Fruit fly (Drosophila melanogaster) whole organism, embryonic: ENCODE data around the gene endos.

ENCODE experiments used
- BtbVII ChIP-seq: fragments of 200-800 bp; sonication (Bioruptor generic); optimal IDR thresholded peaks from 3 replicates; lab custom pipeline; 2017; ENCODE audit warnings: missing biosample characterization, mild to moderate bottlenecking, missing genetic modification characterization
- CG10147 ChIP-seq: fragments of 200-800 bp; sonication (Bioruptor generic); optimal IDR thresholded peaks from 2 replicates; lab custom pipeline; 2019; ENCODE audit warnings: missing biosample characterization, mild to moderate bottlenecking, missing genetic modification characterization, moderate library complexity
- CG1024 ChIP-seq: fragments of 200-800 bp; sonication (Bioruptor generic); IDR thresholded peaks from 2 replicates; pipeline ENCODE4 v1.3.6; 2022; ENCODE audit warnings: missing biosample characterization, missing genetic modification characterization
- CG10267 ChIP-seq: fragments of 200-800 bp; sonication (Bioruptor generic); optimal IDR thresholded peaks from 2 replicates; lab custom pipeline; 2018; ENCODE audit warnings: missing biosample characterization, mild to moderate bottlenecking, missing genetic modification characterization, moderate library complexity
- CG10959 ChIP-seq: fragments of 200-800 bp; sonication (Bioruptor generic); IDR thresholded peaks from 2 replicates; pipeline ENCODE4 v1.3.6; 2022; ENCODE audit warnings: missing biosample characterization, missing genetic modification characterization
- CG11504 ChIP-seq: fragments of 200-800 bp; sonication (Bioruptor generic); optimal IDR thresholded peaks from 3 replicates; lab custom pipeline; 2019; ENCODE audit warnings: missing biosample characterization, mild to moderate bottlenecking, missing genetic modification characterization, moderate library complexity
- CG11723 ChIP-seq: fragments of 200-800 bp; sonication (Bioruptor generic); optimal IDR thresholded peaks from 2 replicates; lab custom pipeline; 2017; ENCODE audit warnings: missing biosample characterization, mild to moderate bottlenecking, missing genetic modification characterization
- CG12769 ChIP-seq: fragments of 200-800 bp; sonication (Bioruptor generic); optimal IDR thresholded peaks from 2 replicates; lab custom pipeline; 2019; ENCODE audit warnings: missing biosample characterization, mild to moderate bottlenecking, missing genetic modification characterization, moderate library complexity
- CG1603 ChIP-seq: fragments of 200-800 bp; sonication (Bioruptor generic); optimal IDR thresholded peaks from 2 replicates; lab custom pipeline; 2019; ENCODE audit warnings: missing biosample characterization, mild to moderate bottlenecking, missing genetic modification characterization, moderate library complexity
- CG16779 ChIP-seq: fragments of 200-800 bp; sonication (Bioruptor generic); IDR thresholded peaks from 2 replicates; pipeline ENCODE4 v1.3.6; 2022; ENCODE audit warnings: missing biosample characterization, missing genetic modification characterization
- CG18476 ChIP-seq: fragments of 200-800 bp; sonication (Bioruptor generic); optimal IDR thresholded peaks from 2 replicates; lab custom pipeline; 2016; ENCODE audit warnings: missing biosample characterization, mild to moderate bottlenecking, missing genetic modification characterization
- CG18764 ChIP-seq: fragments of 200-800 bp; sonication (Bioruptor generic); optimal IDR thresholded peaks from 3 replicates; lab custom pipeline; 2016; ENCODE audit warnings: missing biosample characterization, missing genetic modification characterization
- CG2116 ChIP-seq: fragments of 200-800 bp; sonication (Bioruptor generic); optimal IDR thresholded peaks from 3 replicates; lab custom pipeline; 2018; ENCODE audit warnings: missing biosample characterization, mild to moderate bottlenecking, missing genetic modification characterization
- CG2129 ChIP-seq: fragments of 200-800 bp; sonication (Bioruptor generic); IDR thresholded peaks from 2 replicates; pipeline ENCODE4 v1.3.6; 2022; ENCODE audit warnings: missing biosample characterization, missing genetic modification characterization; ENCODE audit not compliant: partially characterized antibody
- CG31365 ChIP-seq: fragments of 200-800 bp; sonication (Bioruptor generic); optimal IDR thresholded peaks from 2 replicates; lab custom pipeline; 2018; ENCODE audit warnings: missing biosample characterization, mild to moderate bottlenecking, missing genetic modification characterization
- CG33213 ChIP-seq: fragments of 200-800 bp; sonication (Bioruptor generic); optimal IDR thresholded peaks from 3 replicates; lab custom pipeline; 2016; ENCODE audit warnings: missing biosample characterization, missing genetic modification characterization
- CG3995 ChIP-seq: fragments of 200-800 bp; sonication (Bioruptor generic); optimal IDR thresholded peaks from 3 replicates; lab custom pipeline; 2016; ENCODE audit warnings: missing biosample characterization, missing genetic modification characterization
- CG4730 ChIP-seq: fragments of 200-800 bp; sonication (Bioruptor generic); IDR thresholded peaks from 2 replicates; pipeline ENCODE4 v1.3.6; 2022; ENCODE audit warnings: missing biosample characterization, missing genetic modification characterization
- CG6175 ChIP-seq: fragments of 200-800 bp; sonication (Bioruptor generic); IDR thresholded peaks from 3 replicates; pipeline ENCODE4 v1.3.6; 2022; ENCODE audit warnings: missing biosample characterization, missing genetic modification characterization
- CG6854 ChIP-seq: fragments of 200-800 bp; sonication (Bioruptor generic); optimal IDR thresholded peaks from 3 replicates; lab custom pipeline; 2017; ENCODE audit warnings: missing biosample characterization, mild to moderate bottlenecking, missing genetic modification characterization
- CG7357 ChIP-seq: fragments of 200-800 bp; sonication (Bioruptor generic); IDR thresholded peaks from 3 replicates; pipeline ENCODE4 v1.3.6; 2022; ENCODE audit warnings: missing biosample characterization, missing genetic modification characterization
- CG7987 ChIP-seq: fragments of 200-800 bp; sonication (Bioruptor generic); optimal IDR thresholded peaks from 2 replicates; lab custom pipeline; 2018; ENCODE audit warnings: missing biosample characterization, mild to moderate bottlenecking, missing genetic modification characterization, moderate library complexity
- CG8359 ChIP-seq: fragments of 200-800 bp; sonication (Bioruptor generic); optimal IDR thresholded peaks from 2 replicates; lab custom pipeline; 2017; ENCODE audit warnings: missing biosample characterization, mild to moderate bottlenecking, missing genetic modification characterization, borderline replicate concordance
- CG9437 ChIP-seq: fragments of 200-800 bp; sonication (Bioruptor generic); optimal IDR thresholded peaks from 2 replicates; lab custom pipeline; 2018; ENCODE audit warnings: missing biosample characterization, mild to moderate bottlenecking, missing genetic modification characterization
- CG9932 ChIP-seq: fragments of 200-800 bp; sonication (Bioruptor generic); IDR thresholded peaks from 2 replicates; pipeline ENCODE4 v1.3.6; 2022; ENCODE audit warnings: missing biosample characterization, missing genetic modification characterization
- CoRest ChIP-seq: fragments of 200-800 bp; sonication (Bioruptor generic); optimal IDR thresholded peaks from 3 replicates; lab custom pipeline; 2018; ENCODE audit warnings: missing biosample characterization, mild to moderate bottlenecking, missing genetic modification characterization, moderate library complexity
- Doc3 ChIP-seq: fragments of 200-800 bp; sonication (Bioruptor generic); IDR thresholded peaks from 3 replicates; pipeline ENCODE4 v1.3.6; 2022; ENCODE audit warnings: missing biosample characterization, missing genetic modification characterization; ENCODE audit not compliant: partially characterized antibody
- Gug ChIP-seq: fragments of 200-800 bp; sonication (Bioruptor generic); IDR thresholded peaks from 4 replicates; pipeline ENCODE4 v1.3.6; 2022; ENCODE audit warnings: missing biosample characterization, missing genetic modification characterization
- Med ChIP-seq: fragments of 200-800 bp; sonication (Bioruptor generic); peaks from one replicate; lab custom pipeline; 2016; ENCODE audit warnings: missing biosample characterization, missing genetic modification characterization, mild to moderate bottlenecking, inconsistent platforms, moderate library complexity
- Poxn ChIP-seq: fragments of 200-800 bp; sonication (Bioruptor generic); IDR thresholded peaks from 2 replicates; pipeline ENCODE4 v1.3.6; 2022; ENCODE audit warnings: missing biosample characterization, missing genetic modification characterization
- Rfx ChIP-seq: fragments of 200-800 bp; sonication (Bioruptor generic); IDR thresholded peaks from 2 replicates; pipeline ENCODE4 v1.3.6; 2022; ENCODE audit warnings: missing biosample characterization, missing genetic modification characterization
- Tbp ChIP-seq: fragments of >200 bp; optimal IDR thresholded peaks from 2 replicates; lab custom pipeline; 2018; ENCODE audit warnings: missing biosample characterization, missing genetic modification characterization
- Xrp1 ChIP-seq: fragments of 200-800 bp; sonication (Bioruptor generic); IDR thresholded peaks from 2 replicates; pipeline ENCODE4 v1.3.6; 2022; ENCODE audit warnings: missing biosample characterization, missing genetic modification characterization
- ac ChIP-seq: fragments of 200-800 bp; sonication (Bioruptor generic); optimal IDR thresholded peaks from 3 replicates; lab custom pipeline; 2017; ENCODE audit warnings: missing biosample characterization, mild to moderate bottlenecking, missing genetic modification characterization
- ap ChIP-seq: fragments of 200-800 bp; sonication (Bioruptor generic); IDR thresholded peaks from 2 replicates; pipeline ENCODE4 v1.3.6; 2022; ENCODE audit warnings: missing biosample characterization, missing genetic modification characterization
- ash1 ChIP-seq: fragments of 200-800 bp; sonication (Bioruptor generic); optimal IDR thresholded peaks from 2 replicates; lab custom pipeline; 2018; ENCODE audit warnings: missing biosample characterization, mild to moderate bottlenecking, missing genetic modification characterization
- az2 ChIP-seq: fragments of 200-800 bp; sonication (Bioruptor generic); optimal IDR thresholded peaks from 3 replicates; lab custom pipeline; 2016; ENCODE audit warnings: missing biosample characterization, missing genetic modification characterization
- cwo ChIP-seq: fragments of 200-800 bp; sonication (Bioruptor generic); optimal IDR thresholded peaks from 3 replicates; lab custom pipeline; 2017; ENCODE audit warnings: missing biosample characterization, missing genetic modification characterization, mild to moderate bottlenecking, moderate library complexity, missing genetic modification reagents
- dpn ChIP-seq, 2 experiments: fragments of 200-800 bp; sonication (Bioruptor generic); optimal IDR thresholded peaks; 3 replicates each; lab custom pipeline; 2016; ENCODE audit warnings: missing biosample characterization in 2 of 2, missing genetic modification characterization in 2 of 2
- eve ChIP-seq, 2 experiments: fragments of >200 bp; optimal IDR thresholded peaks; 2 replicates each; lab custom pipeline; 2017; ENCODE audit warnings: missing biosample characterization in 2 of 2, missing genetic modification characterization in 2 of 2
- eyg ChIP-seq: fragments of 200-800 bp; sonication (Bioruptor generic); optimal IDR thresholded peaks from 3 replicates; lab custom pipeline; 2016; ENCODE audit warnings: missing biosample characterization, missing genetic modification characterization
- fd3F ChIP-seq: fragments of 200-800 bp; sonication (Bioruptor generic); optimal IDR thresholded peaks from 2 replicates; lab custom pipeline; 2018; ENCODE audit warnings: missing biosample characterization, mild to moderate bottlenecking, missing genetic modification characterization, moderate library complexity
- fd96Cb ChIP-seq: fragments of 200-800 bp; sonication (Bioruptor generic); optimal IDR thresholded peaks from 2 replicates; lab custom pipeline; 2018; ENCODE audit warnings: missing biosample characterization, mild to moderate bottlenecking, missing genetic modification characterization, moderate library complexity
- ken ChIP-seq: fragments of 200-800 bp; sonication (Bioruptor generic); IDR thresholded peaks from 3 replicates; pipeline ENCODE4 v1.3.6; 2022; ENCODE audit warnings: missing biosample characterization, missing genetic modification characterization
- lbe ChIP-seq: fragments of 200-800 bp; sonication (Bioruptor generic); optimal IDR thresholded peaks from 2 replicates; lab custom pipeline; 2016; ENCODE audit warnings: missing biosample characterization, mild to moderate bottlenecking, missing genetic modification characterization
- lola ChIP-seq, 3 experiments: fragments of >200 bp in 2 of 3; fragments of 200-800 bp in 1 of 3; sonication (Bioruptor generic) in 1 of 3; optimal IDR thresholded peaks; 2 replicates each; lab custom pipeline; 2017 to 2019; ENCODE audit warnings: missing biosample characterization in 3 of 3, missing genetic modification characterization in 3 of 3, mild to moderate bottlenecking in 1 of 3, moderate library complexity in 1 of 3
- nom ChIP-seq: fragments of 200-800 bp; sonication (Bioruptor generic); optimal IDR thresholded peaks from 2 replicates; lab custom pipeline; 2017; ENCODE audit warnings: missing biosample characterization, missing genetic modification characterization, mild to moderate bottlenecking, moderate library complexity, missing genetic modification reagents
- peb ChIP-seq: fragments of 200-800 bp; sonication (Bioruptor generic); IDR thresholded peaks from 2 replicates; pipeline ENCODE4 v1.3.6; 2022; ENCODE audit warnings: missing biosample characterization, missing genetic modification characterization
- salm ChIP-seq: fragments of 200-800 bp; sonication (Bioruptor generic); optimal IDR thresholded peaks from 2 replicates; lab custom pipeline; 2018; ENCODE audit warnings: missing biosample characterization, mild to moderate bottlenecking, missing genetic modification characterization
- trem ChIP-seq: fragments of 200-800 bp; optimal IDR thresholded peaks from 3 replicates; lab custom pipeline; 2019; ENCODE audit warnings: missing biosample characterization, mild to moderate bottlenecking, missing genetic modification characterization, moderate library complexity
- zen ChIP-seq: fragments of 200-800 bp; sonication (Bioruptor generic); optimal IDR thresholded peaks from 3 replicates; lab custom pipeline; 2018; ENCODE audit warnings: missing biosample characterization, mild to moderate bottlenecking, missing genetic modification characterization, moderate library complexity

endos gene

DNA sequence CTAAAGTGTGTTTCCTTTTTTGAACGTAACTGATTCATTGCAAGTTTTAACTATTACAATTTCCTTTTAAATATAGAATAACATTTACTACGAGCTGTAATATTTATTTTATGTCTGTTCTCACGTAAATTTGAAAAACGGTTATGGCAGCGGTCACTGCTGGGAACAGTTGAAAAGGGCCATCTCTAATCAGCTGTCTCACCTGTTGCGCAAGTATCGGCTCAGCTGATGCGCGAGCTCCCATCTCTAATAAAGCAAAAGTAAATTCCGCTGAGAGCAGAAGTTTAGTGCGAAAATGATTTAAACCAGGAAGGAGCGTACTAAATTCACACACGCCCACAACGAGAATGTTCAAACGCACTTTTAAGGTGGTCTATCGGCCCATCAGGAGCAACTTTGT lies 40.1 kb upstream of the endos start, which contains the start of gene Pex1 (continued):
- TF ChIP-seq CG18476 (GFP tag; lab: Kevin White, UChicago) = no peak
- peak; percentile 35 for TF ChIP-seq trem
- TF ChIP-seq CG9932 (GFP tag; lab: Robert Waterston, UW) = no peak; the same call in none of the 2 replicates
- no peak for TF ChIP-seq CG16779 (GFP tag; lab: Robert Waterston, UW)
- TF ChIP-seq ken (GFP tag; lab: Robert Waterston, UW) = peak; percentile 47; the same call in 1 of the 3 replicates
- no peak for TF ChIP-seq CG6175
- no peak for TF ChIP-seq eyg
- TF ChIP-seq CG7357 = no peak
- TF ChIP-seq CG2116 (GFP tag; lab: Kevin White, UChicago) = peak; percentile 34
- no peak for TF ChIP-seq CG9437
- TF ChIP-seq Xrp1 (GFP tag; lab: Robert Waterston, UW) = no peak; the same call in 1 of the 2 replicates
- TF ChIP-seq dpn (GFP tag; optimal IDR thresholded peaks at IDR 0.05; lab: Kevin White, UChicago) = peak in 1 of 2 experiments; percentile 12
- TF ChIP-seq Tbp = no peak
- no peak for TF ChIP-seq fd3F (GFP tag; lab: Kevin White, UChicago)
- TF ChIP-seq lbe (GFP tag; lab: Kevin White, UChicago) = peak; percentile 15
- TF ChIP-seq CG18764 (GFP tag; lab: Kevin White, UChicago) = no peak
- TF ChIP-seq CG7987 (GFP tag; lab: Kevin White, UChicago) = peak; percentile 6
- TF ChIP-seq Doc3 (GFP tag; lab: Robert Waterston, UW) = peak; percentile 73
- TF ChIP-seq Gug = no peak
- no peak for TF ChIP-seq az2 (GFP tag; lab: Kevin White, UChicago)
- TF ChIP-seq CG8359 (GFP tag; lab: Kevin White, UChicago) = no peak
- peak; percentile 89 for TF ChIP-seq Med (GFP tag; lab: Kevin White, UChicago)
- peak; percentile 91 for TF ChIP-seq CG3995 (GFP tag; lab: Kevin White, UChicago)
- TF ChIP-seq CoRest (tag; lab: Kevin White, UChicago) = no peak
- no peak for TF ChIP-seq zen
- TF ChIP-seq cwo (GFP tag; lab: Kevin White, UChicago) = no peak
- peak; percentile 62 for TF ChIP-seq CG1603 (tag; lab: Kevin White, UChicago)
- TF ChIP-seq salm (tag; lab: Kevin White, UChicago) = no peak
- TF ChIP-seq lola (GFP tag; optimal IDR thresholded peaks at IDR 0.05; lab: Kevin White, UChicago) = no peak
- no peak for TF ChIP-seq CG11504
- no peak for TF ChIP-seq BtbVII (GFP tag; lab: Kevin White, UChicago)
- TF ChIP-seq CG4730 (GFP tag; lab: Robert Waterston, UW) = no peak
- TF ChIP-seq eve (GFP tag; optimal IDR thresholded peaks at IDR 0.05; lab: Kevin White, UChicago) = no peak
- TF ChIP-seq ap (GFP tag; lab: Robert Waterston, UW) = no peak
- no peak for TF ChIP-seq CG12769
- TF ChIP-seq Rfx (GFP tag; lab: Robert Waterston, UW) = no peak
- TF ChIP-seq ash1 (GFP tag; lab: Kevin White, UChicago) = no peak
- peak; percentile 50 for TF ChIP-seq CG2129 (GFP tag; lab: Robert Waterston, UW)
- no peak for TF ChIP-seq CG11723 (GFP tag; lab: Kevin White, UChicago)
- no peak for TF ChIP-seq Poxn (GFP tag; lab: Robert Waterston, UW)
- TF ChIP-seq CG6854 (GFP tag; lab: Kevin White, UChicago) = no peak
- TF ChIP-seq CG10267 (tag; lab: Kevin White, UChicago) = peak; percentile 50
- no peak for TF ChIP-seq CG33213
- TF ChIP-seq CG31365 (tag; lab: Kevin White, UChicago) = no peak
- no peak for TF ChIP-seq fd96Cb
- no peak for TF ChIP-seq peb
- no peak for TF ChIP-seq CG10959 (GFP tag; lab: Robert Waterston, UW)
- no peak for TF ChIP-seq ac
- no peak for TF ChIP-seq CG10147 (GFP tag; lab: Kevin White, UChicago)
- no peak for TF ChIP-seq nom (GFP tag; lab: Kevin White, UChicago)
- TF ChIP-seq CG1024 (GFP tag; lab: Robert Waterston, UW) = no peak; the same call in 1 of the 2 replicates
